Fruit fly (Drosophila melanogaster): ENCODE measurements around the gene Vha16-3.

DNA sequence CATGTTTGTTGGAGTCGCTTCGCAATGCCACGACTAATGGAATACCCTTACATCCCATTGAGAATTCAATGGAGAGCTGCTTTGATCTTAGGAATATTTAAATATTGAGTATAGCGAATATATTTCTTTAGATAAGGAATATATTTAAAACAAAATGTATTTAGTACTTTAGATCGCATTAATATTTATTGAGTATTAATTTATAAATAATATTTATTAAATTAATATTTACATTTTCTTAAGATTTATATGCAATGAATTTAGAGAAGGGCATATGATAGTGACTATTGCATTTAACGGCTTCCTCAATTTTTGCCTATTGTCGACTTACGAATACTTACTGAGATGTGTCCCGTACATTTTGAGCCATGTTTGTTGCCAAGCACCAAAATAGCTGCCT, 28.9 kb upstream of the Vha16-3 start:
- TF ChIP-seq psq (optimal IDR thresholded peaks at IDR 0.05), result no peak
- TF ChIP-seq Sin3A (optimal IDR thresholded peaks at IDR 0.05), result no peak
- TF ChIP-seq h (optimal IDR thresholded peaks at IDR 0.05), result no peak

All from Kc167 (cell line).